Worm (Caenorhabditis elegans): ENCODE measurements around the gene C17G10.6.

- no peak for TF ChIP-seq ceh-82 (tag; optimal IDR thresholded peaks at IDR 0.05)
- no peak for TF ChIP-seq unc-62 (GFP tag; optimal IDR thresholded peaks at IDR 0.05)
- TF ChIP-seq egl-27 (tag; optimal IDR thresholded peaks at IDR 0.05): no peak
- TF ChIP-seq mab-5 (tag; optimal IDR thresholded peaks at IDR 0.05): no peak
- TF ChIP-seq nhr-12 (tag; optimal IDR thresholded peaks at IDR 0.05): no peak
- TF ChIP-seq mdl-1 (tag; optimal IDR thresholded peaks at IDR 0.05): no peak
These were observed 28.2 kb downstream of the C17G10.6 start for ce11 chrII:5574925-5575324.

Data from whole organism, L2 larva.